Worm (Caenorhabditis elegans) whole organism, young adult: ENCODE results near the gene syf-2.

ENCODE experiments used
- F55B11.4 ChIP-seq: sonication (generic microtip); optimal IDR thresholded peaks from 2 replicates; lab custom pipeline; 2016; ENCODE audit warnings: missing compliant biosample characterization, missing genetic modification characterization, borderline replicate concordance; ENCODE audit not compliant: insufficient read depth
- ama-1 ChIP-seq, 3 experiments: fragments of 150-350 bp in 1 of 3; sonication (generic microtip) in 2 of 3; optimal IDR thresholded peaks; 2 replicates each; lab custom pipeline; 2014 to 2018; ENCODE audit warnings: missing biosample characterization in 2 of 3, missing genetic modification characterization in 2 of 3, missing genetic modification reagents in 2 of 3
- atf-7 ChIP-seq: sonication (generic microtip); optimal IDR thresholded peaks from 2 replicates; lab custom pipeline; 2017; ENCODE audit warnings: mild to moderate bottlenecking, missing genetic modification characterization, missing compliant biosample characterization
- attf-3 ChIP-seq: fragments of 200-800 bp; sonication (Bioruptor generic); conservative IDR thresholded peaks from 2 replicates; pipeline ENCODE4 v1.3.6; 2022; ENCODE audit warnings: missing genetic modification reagents, missing genetic modification characterization, missing compliant biosample characterization
- attf-5 ChIP-seq: fragments of 200-800 bp; sonication (Bioruptor generic); optimal IDR thresholded peaks from 2 replicates; lab custom pipeline; 2018; ENCODE audit warnings: mild to moderate bottlenecking, missing genetic modification characterization, missing compliant biosample characterization
- efl-1 ChIP-seq: fragments of 150-350 bp; optimal IDR thresholded peaks from 2 replicates; lab custom pipeline; 2014; ENCODE audit warnings: missing biosample characterization, missing genetic modification reagents, missing genetic modification characterization
- hmg-1.2 ChIP-seq: fragments of 200-800 bp; sonication (Bioruptor generic); IDR thresholded peaks from 2 replicates; pipeline ENCODE4 v1.3.6; 2022; ENCODE audit warnings: missing genetic modification reagents, missing genetic modification characterization, missing compliant biosample characterization
- nfya-1 ChIP-seq: sonication (generic microtip); optimal IDR thresholded peaks from 2 replicates; lab custom pipeline; 2017; ENCODE audit warnings: antibody characterized with exemption, missing compliant biosample characterization, missing genetic modification characterization, borderline replicate concordance; ENCODE audit not compliant: insufficient read depth
- nfya-2 ChIP-seq: fragments of 200-800 bp; sonication (Bioruptor generic); IDR thresholded peaks from 2 replicates; pipeline ENCODE4 v1.3.6; 2022; ENCODE audit warnings: missing genetic modification reagents, missing genetic modification characterization, missing compliant biosample characterization
- rcor-1 ChIP-seq: fragments of 200-800 bp; sonication (Bioruptor generic); IDR thresholded peaks from 2 replicates; pipeline ENCODE4 v1.3.6; 2022; ENCODE audit warnings: missing genetic modification reagents, missing genetic modification characterization, missing compliant biosample characterization
- ztf-25 ChIP-seq: fragments of 200-800 bp; sonication (Bioruptor generic); IDR thresholded peaks from 2 replicates; pipeline ENCODE4 v1.3.6; 2022; ENCODE audit warnings: missing genetic modification reagents, missing genetic modification characterization, missing compliant biosample characterization

ce11 chrIII:7195325-7195724, 33.4 kb upstream of the syf-2 start, which contains the start of gene F37C12.18:
- no peak for TF ChIP-seq F55B11.4 (tag; lab: Kevin White, UChicago)
- TF ChIP-seq attf-3 (GFP tag; lab: Robert Waterston, UW): no peak
- TF ChIP-seq efl-1 (GFP tag; lab: Kevin White, UChicago): no peak
- no peak for TF ChIP-seq ztf-25 (GFP tag; lab: Robert Waterston, UW)
- no peak for TF ChIP-seq nfya-2 (GFP tag; lab: Robert Waterston, UW)
- TF ChIP-seq ama-1 (optimal IDR thresholded peaks at IDR 0.05; lab: Kevin White, UChicago): no peak
- TF ChIP-seq ama-1 (GFP tag; optimal IDR thresholded peaks at IDR 0.05; lab: Kevin White, UChicago): no peak
- no peak for TF ChIP-seq hmg-1.2 (GFP tag; lab: Robert Waterston, UW)
- TF ChIP-seq nfya-1 (tag; lab: Kevin White, UChicago): no peak
- TF ChIP-seq rcor-1 (GFP tag; lab: Robert Waterston, UW): no peak
- TF ChIP-seq atf-7 (tag; lab: Kevin White, UChicago): no peak
- TF ChIP-seq attf-5 (GFP tag; lab: Kevin White, UChicago): no peak
